Fruit fly (Drosophila melanogaster): ENCODE data around the gene zld.

The zld gene

dm6 chrX:19754152-19754579 is 29.2 kb downstream of the zld start:
- TF ChIP-seq Eip78C (GFP tag) (peak; percentile 23), svp (GFP tag) (peak; percentile 73), CG7368 (GFP tag; optimal IDR thresholded peaks at IDR 0.05) (no peak), CG6163 (GFP tag; IDR thresholded peaks at IDR 0.05) (no peak), CG34406 (GFP tag; optimal IDR thresholded peaks at IDR 0.05) (no peak)

dm6 chrX:19753710-19754109 is 29.6 kb downstream of the zld start:
- TF ChIP-seq fkh (GFP tag; optimal IDR thresholded peaks at IDR 0.05) (no peak), CG34406 (GFP tag; optimal IDR thresholded peaks at IDR 0.05) (no peak), CG7368 (GFP tag; optimal IDR thresholded peaks at IDR 0.05) (no peak), ss (GFP tag; optimal IDR thresholded peaks at IDR 0.05) (no peak), CG4318 (GFP tag; optimal IDR thresholded peaks at IDR 0.05) (no peak), Eip75B (GFP tag; optimal IDR thresholded peaks at IDR 0.05) (no peak), CG11294 (GFP tag; IDR thresholded peaks at IDR 0.05) (no peak), vri (GFP tag; optimal IDR thresholded peaks at IDR 0.05) (peak; percentile 75), CG9139 (GFP tag; optimal IDR thresholded peaks at IDR 0.05) (no peak), CG8119 (GFP tag; IDR thresholded peaks at IDR 0.05) (no peak), CG11902 (GFP tag; optimal IDR thresholded peaks at IDR 0.05) (no peak), Eip78C (GFP tag) (peak; percentile 39), CG8319 (GFP tag; optimal IDR thresholded peaks at IDR 0.05) (no peak), Smox (GFP tag; optimal IDR thresholded peaks at IDR 0.05) (no peak)

dm6 chrX:19752344-19752743 is 31.0 kb downstream of the zld start:
- peak; percentile 37 for TF ChIP-seq vri (GFP tag; optimal IDR thresholded peaks at IDR 0.05)
- no peak for TF ChIP-seq CG11294 (GFP tag; IDR thresholded peaks at IDR 0.05)
- TF ChIP-seq ss (GFP tag; optimal IDR thresholded peaks at IDR 0.05): no peak
- TF ChIP-seq CG10631 (GFP tag; optimal IDR thresholded peaks at IDR 0.05): no peak

dm6 chrX:19750626-19751149 is 32.7 kb downstream of the zld start, which contains the start of gene Abcd3:
Gene Abcd3, plus strand, starts transcription at chrX:19750770.
- TF ChIP-seq Hr38 (GFP tag; optimal IDR thresholded peaks at IDR 0.05) (no peak), CG6854 (GFP tag; optimal IDR thresholded peaks at IDR 0.05) (peak; percentile 61), CG10631 (GFP tag; optimal IDR thresholded peaks at IDR 0.05) (no peak), CG3032 (tag; optimal IDR thresholded peaks at IDR 0.05) (peak; percentile 0), OdsH (GFP tag; optimal IDR thresholded peaks at IDR 0.05) (no peak), Hr4 (GFP tag; optimal IDR thresholded peaks at IDR 0.05) (no peak), Hr39 (GFP tag; optimal IDR thresholded peaks at IDR 0.05) (no peak), CG6163 (GFP tag; IDR thresholded peaks at IDR 0.05) (peak; percentile 20; the same call in 1 of the 3 replicates), CG8319 (GFP tag; optimal IDR thresholded peaks at IDR 0.05) (no peak), Eip93F (GFP tag; optimal IDR thresholded peaks at IDR 0.05) (no peak), Met (GFP tag; optimal IDR thresholded peaks at IDR 0.05) (no peak), CG8632 (GFP tag; optimal IDR thresholded peaks at IDR 0.05) (peak; percentile 1), CG11762 (GFP tag; optimal IDR thresholded peaks at IDR 0.05; ENCODE audit: insufficient read depth) (no peak), CG8119 (GFP tag; IDR thresholded peaks at IDR 0.05) (peak; percentile 54; the same call in 1 of the 3 replicates), CG4318 (GFP tag; optimal IDR thresholded peaks at IDR 0.05) (no peak), CG7368 (GFP tag; optimal IDR thresholded peaks at IDR 0.05) (no peak), Ets21C (GFP tag; optimal IDR thresholded peaks at IDR 0.05) (no peak), achi (GFP tag; optimal IDR thresholded peaks at IDR 0.05) (peak; percentile 9), Eip78C (GFP tag) (peak; percentile 7), CG3919 (GFP tag; optimal IDR thresholded peaks at IDR 0.05) (peak; percentile 30), Smox (GFP tag; optimal IDR thresholded peaks at IDR 0.05) (no peak), CG15336 (GFP tag; IDR thresholded peaks at IDR 0.05) (no peak; the same call in 1 of the 2 replicates), Eip75B (GFP tag; optimal IDR thresholded peaks at IDR 0.05) (peak; percentile 6), Gug (GFP tag; IDR thresholded peaks at IDR 0.05) (no peak), topi (GFP tag; optimal IDR thresholded peaks at IDR 0.05) (no peak), Lpt (GFP tag; optimal IDR thresholded peaks at IDR 0.05) (no peak), fd59A (GFP tag; optimal IDR thresholded peaks at IDR 0.05) (no peak), esn (GFP tag; optimal IDR thresholded peaks at IDR 0.05) (peak; percentile 42), salr (GFP tag; optimal IDR thresholded peaks at IDR 0.05) (no peak), CG9139 (GFP tag; optimal IDR thresholded peaks at IDR 0.05) (peak; percentile 16), CG6276 (GFP tag; optimal IDR thresholded peaks at IDR 0.05) (no peak), CG34406 (GFP tag; optimal IDR thresholded peaks at IDR 0.05) (no peak), CG1621 (tag; optimal IDR thresholded peaks at IDR 0.05) (no peak), dsx (GFP tag; optimal IDR thresholded peaks at IDR 0.05; ENCODE audit: poor library complexity, severe bottlenecking) (peak; percentile 90), fkh (GFP tag; optimal IDR thresholded peaks at IDR 0.05) (peak; percentile 66), CG32006 (GFP tag; optimal IDR thresholded peaks at IDR 0.05) (no peak), vri (GFP tag; optimal IDR thresholded peaks at IDR 0.05) (no peak), acj6 (GFP tag; optimal IDR thresholded peaks at IDR 0.05) (no peak), svp (GFP tag) (peak; percentile 65), CG6808 (GFP tag; optimal IDR thresholded peaks at IDR 0.05) (peak; percentile 3)
